Fruit fly (Drosophila melanogaster): ENCODE results near the gene Rab30.

dm6 chr2L:7026988-7027908 is 5.2 kb downstream of the Rab30 start, which contains the start of the genes CG31908 and MME1:
- no peak for TF ChIP-seq CG8478 (optimal IDR thresholded peaks at IDR 0.05)
- no peak for TF ChIP-seq CTCF (optimal IDR thresholded peaks at IDR 0.05)
